Worm (Caenorhabditis elegans) whole organism, early embryonic: Measurements from ENCODE around the gene hacd-1.

Source experiments
- B0310.2 ChIP-seq: sonication (generic microtip); optimal IDR thresholded peaks from 2 replicates; lab custom pipeline; 2016; ENCODE audit warnings: mild to moderate bottlenecking, missing genetic modification characterization, missing compliant biosample characterization
- F13C5.2 ChIP-seq: sonication (generic microtip); optimal IDR thresholded peaks from 2 replicates; lab custom pipeline; 2017; ENCODE audit warnings: mild to moderate bottlenecking, missing genetic modification characterization, inconsistent platforms, missing compliant biosample characterization
- ama-1 ChIP-seq: fragments of 150-350 bp; optimal IDR thresholded peaks from 2 replicates; lab custom pipeline; 2014
- flt-1 ChIP-seq: fragments of 200-800 bp; sonication (Bioruptor generic); IDR thresholded peaks from 2 replicates; pipeline ENCODE4 v1.3.6; 2022; ENCODE audit warnings: missing genetic modification characterization, missing compliant biosample characterization
- hmbx-1 ChIP-seq: sonication (generic microtip); optimal IDR thresholded peaks from 2 replicates; lab custom pipeline; 2016; ENCODE audit warnings: mild to moderate bottlenecking, missing genetic modification characterization, missing compliant biosample characterization
- hnd-1 ChIP-seq: sonication (generic microtip); optimal IDR thresholded peaks from 2 replicates; lab custom pipeline; 2016; ENCODE audit warnings: missing genetic modification characterization, missing compliant biosample characterization
- pes-1 ChIP-seq: fragments of 200-800 bp; sonication (Bioruptor generic); IDR thresholded peaks from 2 replicates; pipeline ENCODE4 v1.3.6; 2022; ENCODE audit warnings: missing genetic modification reagents, missing genetic modification characterization, missing compliant biosample characterization
- sea-1 ChIP-seq: fragments of 200-800 bp; sonication (Bioruptor generic); conservative IDR thresholded peaks from 2 replicates; pipeline ENCODE4 v1.3.6; 2022; ENCODE audit warnings: missing genetic modification characterization, missing compliant biosample characterization
- tbx-37 ChIP-seq: fragments of 200-800 bp; sonication (Bioruptor generic); conservative IDR thresholded peaks from 2 replicates; pipeline ENCODE4 v1.3.6; 2022; ENCODE audit warnings: missing genetic modification reagents, missing genetic modification characterization, missing compliant biosample characterization

- no peak for TF ChIP-seq ama-1 (lab: Kevin White, UChicago)
- TF ChIP-seq hnd-1 (tag; lab: Kevin White, UChicago), result no peak
- TF ChIP-seq F13C5.2, result no peak
- no peak for TF ChIP-seq hmbx-1 (tag; lab: Kevin White, UChicago)
- no peak for TF ChIP-seq B0310.2
- no peak for TF ChIP-seq sea-1 (GFP tag; lab: Robert Waterston, UW)
- no peak for TF ChIP-seq pes-1
- no peak for TF ChIP-seq flt-1
- no peak for TF ChIP-seq tbx-37
Observed at ce11 chrV:1495334-1495733, 35.2 kb downstream of the hacd-1 start, which contains the start of gene C38C3.3.
